Worm (Caenorhabditis elegans) whole organism, late embryonic: ENCODE results near the gene pat-4.

ENCODE experiments used
- T23F11.4 ChIP-seq: fragments of 200-800 bp; sonication (Bioruptor generic); optimal IDR thresholded peaks from 2 replicates; lab custom pipeline; 2018; ENCODE audit warnings: mild to moderate bottlenecking, missing genetic modification characterization, missing compliant biosample characterization
- ceh-18 ChIP-seq: sonication (generic microtip); optimal IDR thresholded peaks from 2 replicates; lab custom pipeline; 2016; ENCODE audit warnings: missing genetic modification characterization, missing compliant biosample characterization
- ceh-24 ChIP-seq: sonication (generic microtip); optimal IDR thresholded peaks from 2 replicates; lab custom pipeline; 2016; ENCODE audit warnings: mild to moderate bottlenecking, missing genetic modification characterization, missing compliant biosample characterization
- che-1 ChIP-seq: sonication (generic microtip); optimal IDR thresholded peaks from 2 replicates; lab custom pipeline; 2016; ENCODE audit warnings: mild to moderate bottlenecking, missing genetic modification characterization, missing compliant biosample characterization
- pha-4 ChIP-seq: fragments of 150-350 bp; optimal IDR thresholded peaks from 2 replicates; lab custom pipeline; 2018; ENCODE audit warnings: missing biosample characterization, missing genetic modification reagents, missing genetic modification characterization
- pros-1 ChIP-seq: fragments of 150-350 bp; optimal IDR thresholded peaks from 2 replicates; lab custom pipeline; 2014; ENCODE audit warnings: missing biosample characterization, missing genetic modification reagents, missing genetic modification characterization
- tbx-7 ChIP-seq: sonication (generic microtip); optimal IDR thresholded peaks from 2 replicates; lab custom pipeline; 2016; ENCODE audit warnings: missing genotype, missing genetic modification characterization, missing compliant biosample characterization
- zip-5 ChIP-seq: sonication (generic microtip); optimal IDR thresholded peaks from 2 replicates; lab custom pipeline; 2016; ENCODE audit warnings: missing genetic modification characterization, missing compliant biosample characterization

ce11 chrIII:72078-72477 is 22.5 kb downstream of the pat-4 start:
- no peak for TF ChIP-seq ceh-18 (tag; lab: Kevin White, UChicago)
- no peak for TF ChIP-seq pha-4 (tag; lab: Kevin White, UChicago)
- no peak for TF ChIP-seq ceh-24 (tag; lab: Kevin White, UChicago)
- no peak for TF ChIP-seq tbx-7 (tag; lab: Kevin White, UChicago)
- no peak for TF ChIP-seq T23F11.4 (GFP tag; lab: Kevin White, UChicago)
- TF ChIP-seq che-1 = no peak
- TF ChIP-seq pros-1 (tag; lab: Kevin White, UChicago) = no peak
- no peak for TF ChIP-seq zip-5 (tag; lab: Kevin White, UChicago)
